Fruit fly (Drosophila melanogaster) whole organism, pupa: ENCODE data around the gene Shc.
A peak's percentile ranks its signal among the peaks of the same experiment; 100 is the strongest.

ENCODE experiments used
- CG10348 ChIP-seq: fragments of 200-800 bp; sonication (Bioruptor generic); IDR thresholded peaks from 2 replicates; pipeline ENCODE4 v1.3.6; 2022; ENCODE audit warnings: missing biosample characterization, missing genetic modification characterization
- CG12605 ChIP-seq: fragments of 200-800 bp; sonication (Bioruptor generic); IDR thresholded peaks from 2 replicates; pipeline ENCODE4 v1.3.6; 2022; ENCODE audit warnings: missing biosample characterization, missing genetic modification characterization
- CG13204 ChIP-seq: fragments of 200-800 bp; sonication (Bioruptor generic); optimal IDR thresholded peaks from 2 replicates; lab custom pipeline; 2018; ENCODE audit warnings: missing biosample characterization, mild to moderate bottlenecking, missing genetic modification characterization, moderate library complexity
- CG14655 ChIP-seq: fragments of 200-800 bp; sonication (Bioruptor generic); optimal IDR thresholded peaks from 3 replicates; lab custom pipeline; 2017; ENCODE audit warnings: mild to moderate bottlenecking, missing biosample characterization, missing genetic modification reagents, missing genetic modification characterization
- CG15710 ChIP-seq: fragments of 200-800 bp; sonication (Bioruptor generic); optimal IDR thresholded peaks from 2 replicates; lab custom pipeline; 2018; ENCODE audit warnings: missing biosample characterization, mild to moderate bottlenecking, missing genetic modification characterization, moderate library complexity
- CG17806 ChIP-seq: fragments of 200-800 bp; sonication (Bioruptor generic); optimal IDR thresholded peaks from 2 replicates; lab custom pipeline; 2018; ENCODE audit warnings: missing biosample characterization, mild to moderate bottlenecking, missing genetic modification characterization, moderate library complexity
- CG32121 ChIP-seq: fragments of 200-800 bp; sonication (Bioruptor generic); IDR thresholded peaks from 2 replicates; pipeline ENCODE4 v1.3.6; 2022; ENCODE audit warnings: missing biosample characterization, missing genetic modification characterization
- CG34367 ChIP-seq: fragments of 200-800 bp; sonication (Bioruptor generic); optimal IDR thresholded peaks from 2 replicates; lab custom pipeline; 2018; ENCODE audit warnings: missing biosample characterization, mild to moderate bottlenecking, missing genetic modification characterization
- CG4496 ChIP-seq: fragments of 200-800 bp; sonication (Bioruptor generic); IDR thresholded peaks from 3 replicates; pipeline ENCODE4 v1.3.6; 2022; ENCODE audit warnings: missing biosample characterization, missing genetic modification characterization
- CG8159 ChIP-seq: fragments of 200-800 bp; sonication (Bioruptor generic); optimal IDR thresholded peaks from 3 replicates; lab custom pipeline; 2018; ENCODE audit warnings: missing biosample characterization, mild to moderate bottlenecking, missing genetic modification characterization, moderate library complexity
- CG8301 ChIP-seq: fragments of 200-800 bp; sonication (Bioruptor generic); optimal IDR thresholded peaks from 2 replicates; lab custom pipeline; 2018; ENCODE audit warnings: missing biosample characterization, mild to moderate bottlenecking, missing genetic modification characterization
- CG9948 ChIP-seq: fragments of 200-800 bp; sonication (Bioruptor generic); optimal IDR thresholded peaks from 2 replicates; lab custom pipeline; 2018; ENCODE audit warnings: missing biosample characterization, mild to moderate bottlenecking, missing genetic modification characterization, moderate library complexity
- D1 ChIP-seq: fragments of 200-800 bp; sonication (Bioruptor generic); optimal IDR thresholded peaks from 2 replicates; lab custom pipeline; 2018; ENCODE audit warnings: missing biosample characterization, mild to moderate bottlenecking, missing genetic modification characterization, moderate library complexity
- EcR ChIP-seq: fragments of 200-800 bp; sonication (Bioruptor generic); optimal IDR thresholded peaks from 3 replicates; lab custom pipeline; 2019; ENCODE audit warnings: missing biosample characterization, missing genetic modification characterization, mild to moderate bottlenecking, moderate library complexity, missing genetic modification reagents
- Ets98B ChIP-seq: fragments of 200-800 bp; sonication (Bioruptor generic); IDR thresholded peaks from 2 replicates; pipeline ENCODE4 v1.3.6; 2022; ENCODE audit warnings: missing biosample characterization, missing genetic modification characterization
- Pif1A ChIP-seq: fragments of 200-800 bp; sonication (Bioruptor generic); optimal IDR thresholded peaks from 3 replicates; lab custom pipeline; 2016; ENCODE audit warnings: missing biosample characterization, missing genetic modification characterization
- Pif1B ChIP-seq: fragments of 200-800 bp; sonication (Bioruptor generic); optimal IDR thresholded peaks from 3 replicates; lab custom pipeline; 2016; ENCODE audit warnings: missing biosample characterization, missing genetic modification characterization
- Snoo ChIP-seq: fragments of 200-800 bp; sonication (Bioruptor generic); optimal IDR thresholded peaks from 3 replicates; lab custom pipeline; 2017; ENCODE audit warnings: missing biosample characterization, mild to moderate bottlenecking, missing genetic modification characterization, inconsistent platforms
- fd96Ca ChIP-seq: fragments of 200-800 bp; sonication (Bioruptor generic); IDR thresholded peaks from 3 replicates; pipeline ENCODE4 v1.3.6; 2022; ENCODE audit warnings: missing biosample characterization, missing genetic modification characterization
- gl ChIP-seq: fragments of 200-800 bp; sonication (Bioruptor generic); optimal IDR thresholded peaks from 2 replicates; lab custom pipeline; 2018; ENCODE audit warnings: missing biosample characterization, mild to moderate bottlenecking, missing genetic modification characterization
- rn ChIP-seq: fragments of 200-800 bp; sonication (Bioruptor generic); IDR thresholded peaks from 2 replicates; pipeline ENCODE4 v1.3.6; 2022; ENCODE audit warnings: missing biosample characterization, missing genetic modification characterization

The Shc gene

dm6 chr3L:9381602-9382001, 45.2 kb upstream of the Shc start, which contains the start of gene Hsp23:
TSS of gene Hsp23 (plus strand) at chr3L:9381882.
- TF ChIP-seq CG10348 (GFP tag; lab: Robert Waterston, UW) (no peak), CG13204 (GFP tag; lab: Kevin White, UChicago) (peak; percentile 19), CG15710 (tag; lab: Kevin White, UChicago) (peak; percentile 6), CG14655 (GFP tag; lab: Kevin White, UChicago) (peak; percentile 24), CG4496 (GFP tag; lab: Robert Waterston, UW) (peak; percentile 53; the same call in 1 of the 3 replicates), Pif1A (GFP tag; lab: Kevin White, UChicago) (no peak), EcR (GFP tag; lab: Kevin White, UChicago) (peak; percentile 80), CG32121 (GFP tag; lab: Robert Waterston, UW) (peak; percentile 56; the same call in 1 of the 2 replicates), fd96Ca (0 out of 3 replicates have a peak, but pooled peaks have one; percentile 34), CG12605 (GFP tag; lab: Robert Waterston, UW) (peak; percentile 59), Ets98B (GFP tag; lab: Robert Waterston, UW) (0 out of 2 replicates have a peak, but pooled peaks have one; percentile 39), gl (tag; lab: Kevin White, UChicago) (peak; percentile 16), D1 (no peak), CG34367 (tag; lab: Kevin White, UChicago) (peak; percentile 9), rn (no peak), CG17806 (tag; lab: Kevin White, UChicago) (no peak), CG8301 (tag; lab: Kevin White, UChicago) (peak; percentile 5), CG9948 (tag; lab: Kevin White, UChicago) (no peak), Pif1B (GFP tag; lab: Kevin White, UChicago) (peak; percentile 35), Snoo (tag; lab: Kevin White, UChicago) (peak; percentile 51), CG8159 (tag; lab: Kevin White, UChicago) (no peak)

- TF ChIP-seq CG12605 (GFP tag; lab: Robert Waterston, UW): peak; percentile 100
- peak; percentile 100 for TF ChIP-seq Ets98B (GFP tag; lab: Robert Waterston, UW)
- peak; percentile 99 for TF ChIP-seq rn
- peak; percentile 100 for TF ChIP-seq fd96Ca
- TF ChIP-seq gl (tag; lab: Kevin White, UChicago): peak; percentile 99
- TF ChIP-seq Pif1A (GFP tag; lab: Kevin White, UChicago): peak; percentile 100
- peak; percentile 100 for TF ChIP-seq CG8301 (tag; lab: Kevin White, UChicago)
- TF ChIP-seq CG32121 (GFP tag; lab: Robert Waterston, UW): peak; percentile 100
- TF ChIP-seq Snoo (tag; lab: Kevin White, UChicago): peak; percentile 100
- peak; percentile 100 for TF ChIP-seq CG17806 (tag; lab: Kevin White, UChicago)
- peak; percentile 99 for TF ChIP-seq CG34367 (tag; lab: Kevin White, UChicago)
- peak; percentile 96 for TF ChIP-seq EcR (GFP tag; lab: Kevin White, UChicago)
- peak; percentile 100 for TF ChIP-seq CG14655 (GFP tag; lab: Kevin White, UChicago)
- peak; percentile 98 for TF ChIP-seq CG13204 (GFP tag; lab: Kevin White, UChicago)
- peak; percentile 100 for TF ChIP-seq Pif1B (GFP tag; lab: Kevin White, UChicago)
- peak; percentile 100 for TF ChIP-seq CG8159 (tag; lab: Kevin White, UChicago)
- peak; percentile 99 for TF ChIP-seq CG10348 (GFP tag; lab: Robert Waterston, UW)
- TF ChIP-seq CG4496 (GFP tag; lab: Robert Waterston, UW): peak; percentile 100
- TF ChIP-seq D1: peak; percentile 100
- peak; percentile 100 for TF ChIP-seq CG15710 (tag; lab: Kevin White, UChicago)
- peak; percentile 100 for TF ChIP-seq CG9948 (tag; lab: Kevin White, UChicago)
These were observed 43.3 kb upstream of the Shc start, which contains the start of gene Hsp27 for dm6 chr3L:9383345-9384075. TSS of gene Hsp27 (plus strand) at chr3L:9384063.

- TF ChIP-seq EcR (GFP tag; lab: Kevin White, UChicago) (peak; percentile 76), Ets98B (GFP tag; lab: Robert Waterston, UW) (no peak)
These were observed 42.2 kb upstream of the Shc start for dm6 chr3L:9384445-9385079.

dm6 chr3L:9391340-9391980, 35.4 kb upstream of the Shc start:
- TF ChIP-seq CG17806 (tag; lab: Kevin White, UChicago): no peak
- peak; percentile 33 for TF ChIP-seq EcR (GFP tag; lab: Kevin White, UChicago)

dm6 chr3L:9396038-9396437, 30.8 kb upstream of the Shc start:
- no peak for TF ChIP-seq CG8301 (tag; lab: Kevin White, UChicago)
- no peak for TF ChIP-seq gl (tag; lab: Kevin White, UChicago)
- no peak for TF ChIP-seq CG8159 (tag; lab: Kevin White, UChicago)
- TF ChIP-seq rn: no peak
- no peak for TF ChIP-seq CG10348 (GFP tag; lab: Robert Waterston, UW)
- TF ChIP-seq CG32121 (GFP tag; lab: Robert Waterston, UW): no peak
- no peak for TF ChIP-seq CG13204 (GFP tag; lab: Kevin White, UChicago)
- TF ChIP-seq Snoo (tag; lab: Kevin White, UChicago): no peak
